Fruit fly (Drosophila melanogaster): ENCODE data around the gene Remo.
A peak's percentile ranks its signal among the peaks of the same experiment; 100 is the strongest.

Remo gene

DNA sequence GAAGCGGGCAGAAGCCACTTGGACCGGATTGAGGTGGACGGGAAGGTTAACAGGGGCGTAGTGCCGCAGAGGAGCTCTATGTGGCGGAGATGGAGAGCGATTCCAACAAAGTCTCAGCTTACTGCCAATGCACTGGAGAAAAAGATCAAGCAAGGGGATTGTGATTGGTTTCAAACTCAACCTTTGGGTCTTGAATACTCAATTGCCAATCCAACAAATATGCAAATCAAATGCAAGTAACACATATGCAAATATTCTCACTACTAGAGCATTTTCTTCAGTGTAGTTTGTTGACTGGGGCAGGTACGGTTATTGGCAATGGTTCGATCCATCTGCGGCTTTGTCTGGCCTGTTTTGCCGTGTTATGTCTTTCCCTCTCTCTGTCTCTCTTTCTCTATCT is 36.5 kb upstream of the Remo start (continued):
- TF ChIP-seq HmgD (GFP tag; optimal IDR thresholded peaks at IDR 0.05): no peak
- no peak for TF ChIP-seq chinmo (GFP tag; IDR thresholded peaks at IDR 0.05; ENCODE audit: partially characterized antibody)
- peak; percentile 70 for TF ChIP-seq CG10979 (tag; optimal IDR thresholded peaks at IDR 0.05)
- peak; percentile 69 for TF ChIP-seq ssp (GFP tag; IDR thresholded peaks at IDR 0.05)
- TF ChIP-seq Mad (GFP tag; optimal IDR thresholded peaks at IDR 0.05): peak; percentile 24
- TF ChIP-seq row (GFP tag; IDR thresholded peaks at IDR 0.05): peak; percentile 75
- peak; percentile 84 for TF ChIP-seq Rfx (GFP tag; IDR thresholded peaks at IDR 0.05)
- TF ChIP-seq CG2129 (GFP tag; IDR thresholded peaks at IDR 0.05; ENCODE audit: partially characterized antibody): no peak
- peak; percentile 77 for TF ChIP-seq NfI (GFP tag; optimal IDR thresholded peaks at IDR 0.05)
- TF ChIP-seq tap (tag; optimal IDR thresholded peaks at IDR 0.05): peak; percentile 84
- TF ChIP-seq CG8359 (GFP tag; optimal IDR thresholded peaks at IDR 0.05; ENCODE audit: borderline replicate concordance): peak; percentile 66
- TF ChIP-seq CG15011 (GFP tag; optimal IDR thresholded peaks at IDR 0.05): peak; percentile 33
- TF ChIP-seq odd (GFP tag; optimal IDR thresholded peaks at IDR 0.05): peak; percentile 28
- no peak for TF ChIP-seq Lpt (GFP tag; optimal IDR thresholded peaks at IDR 0.05)
- peak; percentile 75 for TF ChIP-seq chif (GFP tag; optimal IDR thresholded peaks at IDR 0.05)
- TF ChIP-seq HLHmδ (GFP tag; optimal IDR thresholded peaks at IDR 0.05): no peak
- TF ChIP-seq aop (GFP tag; IDR thresholded peaks at IDR 0.05): peak; percentile 58; the same call in 1 of the 2 replicates
- peak; percentile 70 for TF ChIP-seq CG9932 (GFP tag; IDR thresholded peaks at IDR 0.05)
- peak; percentile 5 for TF ChIP-seq CG7987 (GFP tag; optimal IDR thresholded peaks at IDR 0.05)
- peak; percentile 79 for TF ChIP-seq lab (GFP tag; optimal IDR thresholded peaks at IDR 0.05)
- peak; percentile 71 for TF ChIP-seq grau (tag; optimal IDR thresholded peaks at IDR 0.05)
- no peak for TF ChIP-seq cg (GFP tag; optimal IDR thresholded peaks at IDR 0.05)
- TF ChIP-seq CG13775 (GFP tag; optimal IDR thresholded peaks at IDR 0.05): peak; percentile 33
- TF ChIP-seq dpn (GFP tag; optimal IDR thresholded peaks at IDR 0.05): peak; percentile 85 to 86
- TF ChIP-seq Rx (GFP tag; IDR thresholded peaks at IDR 0.05): peak; percentile 78
- no peak for TF ChIP-seq Opbp (GFP tag; IDR thresholded peaks at IDR 0.05; ENCODE audit: partially characterized antibody)
- TF ChIP-seq CG4854 (GFP tag; optimal IDR thresholded peaks at IDR 0.05): peak; percentile 58
- peak; percentile 60 for TF ChIP-seq Myb (GFP tag; optimal IDR thresholded peaks at IDR 0.05)
- peak; percentile 39 for TF ChIP-seq CG10462 (GFP tag; optimal IDR thresholded peaks at IDR 0.05)
- TF ChIP-seq CG31388 (GFP tag; optimal IDR thresholded peaks at IDR 0.05): no peak
- TF ChIP-seq oc (tag; optimal IDR thresholded peaks at IDR 0.05): peak; percentile 83
- peak; percentile 8 for TF ChIP-seq Hand (GFP tag; optimal IDR thresholded peaks at IDR 0.05)
- TF ChIP-seq Lim3 (GFP tag; IDR thresholded peaks at IDR 0.05): peak; percentile 29; the same call in 1 of the 2 replicates
- peak; percentile 46; the same call in 1 of the 3 replicates for TF ChIP-seq CG2889 (GFP tag; IDR thresholded peaks at IDR 0.05)
- peak; percentile 85 for TF ChIP-seq CG6689 (GFP tag; IDR thresholded peaks at IDR 0.05)
- peak; percentile 70 for TF ChIP-seq CG15269 (tag; optimal IDR thresholded peaks at IDR 0.05)
- peak; percentile 74 for TF ChIP-seq CG16863 (GFP tag; optimal IDR thresholded peaks at IDR 0.05)
- peak; percentile 31 for TF ChIP-seq sd (tag; optimal IDR thresholded peaks at IDR 0.05)
- no peak for TF ChIP-seq bowl (GFP tag; IDR thresholded peaks at IDR 0.05)
- peak; percentile 68 for TF ChIP-seq CG13424 (tag; optimal IDR thresholded peaks at IDR 0.05)
- peak; percentile 46 for TF ChIP-seq CG17802 (tag; optimal IDR thresholded peaks at IDR 0.05)
- peak; percentile 79; the same call in 2 of the 3 replicates for TF ChIP-seq CG11456 (GFP tag; IDR thresholded peaks at IDR 0.05)
- peak; percentile 60 for TF ChIP-seq CG7556 (GFP tag; optimal IDR thresholded peaks at IDR 0.05)
- no peak for TF ChIP-seq CG4360 (GFP tag; IDR thresholded peaks at IDR 0.05)
- peak; percentile 87 for TF ChIP-seq ind (GFP tag; optimal IDR thresholded peaks at IDR 0.05)
- peak; percentile 73 for TF ChIP-seq PHDP (tag; optimal IDR thresholded peaks at IDR 0.05)
- peak; percentile 34 for TF ChIP-seq CG6654 (GFP tag; optimal IDR thresholded peaks at IDR 0.05)
- peak; percentile 44 for TF ChIP-seq CG4617 (GFP tag; optimal IDR thresholded peaks at IDR 0.05; ENCODE audit: borderline replicate concordance)
- no peak for TF ChIP-seq CG6765 (GFP tag; optimal IDR thresholded peaks at IDR 0.05)
- peak; percentile 73 for TF ChIP-seq CG4424 (GFP tag; optimal IDR thresholded peaks at IDR 0.05)
